Worm (Caenorhabditis elegans) whole organism, L1 larva: ENCODE measurements around the gene fbxa-112.

ENCODE experiments used
- C16A3.4 ChIP-seq: fragments of 150-350 bp; optimal IDR thresholded peaks from 2 replicates; lab custom pipeline; 2014; ENCODE audit warnings: missing biosample characterization, missing genetic modification characterization
- C34B4.2 ChIP-seq: sonication (generic microtip); optimal IDR thresholded peaks from 2 replicates; lab custom pipeline; 2017; ENCODE audit warnings: mild to moderate bottlenecking, missing genetic modification characterization, missing compliant biosample characterization
- Y116A8C.19 ChIP-seq: sonication (generic microtip); optimal IDR thresholded peaks from 2 replicates; lab custom pipeline; 2016; ENCODE audit warnings: missing compliant biosample characterization, missing genetic modification characterization, borderline replicate concordance
- aha-1 ChIP-seq: fragments of 150-350 bp; optimal IDR thresholded peaks from 2 replicates; lab custom pipeline; 2014; ENCODE audit warnings: missing biosample characterization, missing genetic modification characterization
- alr-1 ChIP-seq: fragments of 200-800 bp; sonication (Bioruptor generic); optimal IDR thresholded peaks from 2 replicates; lab custom pipeline; 2018; ENCODE audit warnings: borderline replicate concordance, mild to moderate bottlenecking, missing genetic modification characterization, missing compliant biosample characterization
- ceh-90 ChIP-seq: sonication (generic microtip); optimal IDR thresholded peaks from 2 replicates; lab custom pipeline; 2016; ENCODE audit warnings: missing genetic modification characterization, missing compliant biosample characterization
- ces-1 ChIP-seq: fragments of 150-350 bp; optimal IDR thresholded peaks from 2 replicates; lab custom pipeline; 2014; ENCODE audit warnings: missing biosample characterization, missing genetic modification reagents, missing genetic modification characterization
- dpl-1 ChIP-seq, 3 experiments: fragments of 150-350 bp in 2 of 3; sonication (generic microtip) in 1 of 3; optimal IDR thresholded peaks; 2 replicates each; lab custom pipeline; 2014 to 2017; ENCODE audit warnings: missing biosample characterization in 3 of 3, missing genetic modification characterization in 3 of 3, missing genetic modification reagents in 3 of 3
- egl-13 ChIP-seq: sonication (generic microtip); optimal IDR thresholded peaks from 2 replicates; lab custom pipeline; 2016; ENCODE audit warnings: missing genotype, missing genetic modification reagents, missing genetic modification characterization, missing compliant biosample characterization
- egl-27 ChIP-seq, 2 experiments: fragments of 150-350 bp in 1 of 2; sonication (generic microtip); optimal IDR thresholded peaks; 3 replicates each; lab custom pipeline; 2017 to 2018; ENCODE audit warnings: missing biosample characterization in 2 of 2, missing genetic modification characterization in 2 of 2, missing genetic modification reagents in 2 of 2
- elt-3 ChIP-seq, 6 experiments: fragments of 150-350 bp in 1 of 6; sonication (generic microtip); optimal IDR thresholded peaks; 2 replicates each; lab custom pipeline; 2017 to 2018; ENCODE audit warnings: missing biosample characterization in 6 of 6, missing genetic modification characterization in 6 of 6, inconsistent platforms in 1 of 6
- fkh-10 ChIP-seq: sonication (generic microtip); optimal IDR thresholded peaks from 2 replicates; lab custom pipeline; 2017; ENCODE audit warnings: missing biosample characterization, missing genetic modification reagents, missing genetic modification characterization
- fkh-4 ChIP-seq: sonication (generic microtip); optimal IDR thresholded peaks from 2 replicates; lab custom pipeline; 2016; ENCODE audit warnings: missing compliant biosample characterization, missing genetic modification characterization, borderline replicate concordance
- fos-1 ChIP-seq: fragments of 150-350 bp; optimal IDR thresholded peaks from 2 replicates; lab custom pipeline; 2014; ENCODE audit warnings: missing biosample characterization, missing genetic modification characterization
- grh-1 ChIP-seq: fragments of 200-800 bp; sonication (Bioruptor generic); IDR thresholded peaks from 2 replicates; pipeline ENCODE4 v1.3.6; 2022; ENCODE audit warnings: missing genetic modification reagents, missing genetic modification characterization, missing compliant biosample characterization
- hpl-2 ChIP-seq: fragments of 150-350 bp; optimal IDR thresholded peaks from 2 replicates; lab custom pipeline; 2014; ENCODE audit warnings: missing biosample characterization, missing genetic modification reagents, missing genetic modification characterization
- isw-1 ChIP-seq: fragments of 200-800 bp; sonication (Bioruptor generic); IDR thresholded peaks from 2 replicates; pipeline ENCODE4 v1.3.6; 2022; ENCODE audit warnings: missing genetic modification characterization, missing compliant biosample characterization
- jun-1 ChIP-seq: fragments of 150-350 bp; optimal IDR thresholded peaks from 2 replicates; lab custom pipeline; 2014; ENCODE audit warnings: missing biosample characterization, missing genetic modification reagents, missing genetic modification characterization
- lin-13 ChIP-seq: fragments of 150-350 bp; optimal IDR thresholded peaks from 2 replicates; lab custom pipeline; 2014; ENCODE audit warnings: missing biosample characterization, missing genetic modification reagents, missing genetic modification characterization
- lin-14 ChIP-seq: fragments of 200-800 bp; sonication (Bioruptor generic); optimal IDR thresholded peaks from 2 replicates; lab custom pipeline; 2018; ENCODE audit warnings: mild to moderate bottlenecking, missing genetic modification characterization, moderate library complexity, missing compliant biosample characterization
- lin-15B ChIP-seq: fragments of 150-350 bp; sonication (generic microtip); optimal IDR thresholded peaks from 3 replicates; lab custom pipeline; 2014; ENCODE audit warnings: missing biosample characterization, missing genetic modification characterization
- lin-35 ChIP-seq, 2 experiments: fragments of 150-350 bp; optimal IDR thresholded peaks; 2 replicates each; lab custom pipeline; 2014; ENCODE audit warnings: missing biosample characterization in 2 of 2, missing genetic modification characterization in 2 of 2, missing genetic modification reagents in 2 of 2
- lin-39 ChIP-seq: fragments of 150-350 bp; optimal IDR thresholded peaks from 2 replicates; lab custom pipeline; 2014; ENCODE audit warnings: missing biosample characterization, missing genetic modification reagents, missing genetic modification characterization
- lir-3 ChIP-seq: sonication (generic microtip); optimal IDR thresholded peaks from 2 replicates; lab custom pipeline; 2016; ENCODE audit warnings: mild to moderate bottlenecking, missing genetic modification characterization, moderate library complexity, missing compliant biosample characterization; ENCODE audit not compliant: poor library complexity
- mdl-1 ChIP-seq, 2 experiments: fragments of 150-350 bp; optimal IDR thresholded peaks; 2 replicates each; lab custom pipeline; 2014 to 2017; ENCODE audit warnings: missing biosample characterization in 2 of 2, missing genetic modification characterization in 2 of 2, inconsistent platforms in 1 of 2
- mep-1 ChIP-seq: fragments of 150-350 bp; optimal IDR thresholded peaks from 2 replicates; lab custom pipeline; 2014; ENCODE audit warnings: missing biosample characterization, missing genetic modification characterization
- nhr-11 ChIP-seq: fragments of 150-350 bp; optimal IDR thresholded peaks from 2 replicates; lab custom pipeline; 2014; ENCODE audit warnings: missing biosample characterization, missing genetic modification characterization
- nhr-19 ChIP-seq: fragments of 200-800 bp; sonication (Bioruptor generic); conservative IDR thresholded peaks from 2 replicates; pipeline ENCODE4 v1.3.6; 2022; ENCODE audit warnings: missing genetic modification characterization, missing compliant biosample characterization
- nhr-28 ChIP-seq: fragments of 150-350 bp; optimal IDR thresholded peaks from 2 replicates; lab custom pipeline; 2014; ENCODE audit warnings: missing biosample characterization, missing genetic modification characterization
- nhr-47 ChIP-seq: sonication (generic microtip); optimal IDR thresholded peaks from 2 replicates; lab custom pipeline; 2016; ENCODE audit warnings: mild to moderate bottlenecking, missing genetic modification characterization, moderate library complexity, missing compliant biosample characterization
- nhr-71 ChIP-seq: sonication (generic microtip); optimal IDR thresholded peaks from 2 replicates; lab custom pipeline; 2016; ENCODE audit warnings: mild to moderate bottlenecking, missing genetic modification characterization, moderate library complexity, missing compliant biosample characterization
- nhr-76 ChIP-seq: sonication (generic microtip); optimal IDR thresholded peaks from 2 replicates; lab custom pipeline; 2017; ENCODE audit warnings: missing biosample characterization, missing genetic modification characterization
- nhr-77 ChIP-seq: fragments of 150-350 bp; optimal IDR thresholded peaks from 2 replicates; lab custom pipeline; 2014; ENCODE audit warnings: missing biosample characterization, missing genetic modification characterization
- nhr-84 ChIP-seq: sonication (generic microtip); optimal IDR thresholded peaks from 2 replicates; lab custom pipeline; 2017; ENCODE audit warnings: missing biosample characterization, missing genetic modification characterization
- nhr-90 ChIP-seq: sonication (generic microtip); optimal IDR thresholded peaks from 2 replicates; lab custom pipeline; 2016; ENCODE audit warnings: mild to moderate bottlenecking, missing genetic modification characterization, missing compliant biosample characterization; ENCODE audit not compliant: poor library complexity
- pax-3 ChIP-seq: fragments of 200-800 bp; sonication (Bioruptor generic); optimal IDR thresholded peaks from 2 replicates; lab custom pipeline; 2018; ENCODE audit warnings: mild to moderate bottlenecking, missing genetic modification characterization, moderate library complexity, missing compliant biosample characterization
- rnt-1 ChIP-seq: sonication (generic microtip); optimal IDR thresholded peaks from 2 replicates; lab custom pipeline; 2016; ENCODE audit warnings: mild to moderate bottlenecking, missing genetic modification characterization, moderate library complexity, missing compliant biosample characterization
- snpc-4 ChIP-seq: fragments of 150-350 bp; optimal IDR thresholded peaks from 2 replicates; lab custom pipeline; 2014; ENCODE audit warnings: missing biosample characterization, missing genetic modification characterization
- snu-23 ChIP-seq: sonication (generic microtip); optimal IDR thresholded peaks from 2 replicates; lab custom pipeline; 2016; ENCODE audit warnings: missing genetic modification characterization, missing compliant biosample characterization
- sptf-1 ChIP-seq: fragments of 150-350 bp; optimal IDR thresholded peaks from 2 replicates; lab custom pipeline; 2014; ENCODE audit warnings: missing biosample characterization, missing genetic modification characterization
- sup-37 ChIP-seq: fragments of 200-800 bp; sonication (Bioruptor generic); optimal IDR thresholded peaks from 2 replicates; lab custom pipeline; 2018; ENCODE audit warnings: mild to moderate bottlenecking, missing genetic modification characterization, missing compliant biosample characterization
- swsn-7 ChIP-seq: sonication (generic microtip); optimal IDR thresholded peaks from 2 replicates; lab custom pipeline; 2016; ENCODE audit warnings: missing genetic modification characterization, missing compliant biosample characterization
- tbx-2 ChIP-seq: sonication (generic microtip); optimal IDR thresholded peaks from 2 replicates; lab custom pipeline; 2016; ENCODE audit warnings: missing genetic modification characterization, missing compliant biosample characterization
- tlp-1 ChIP-seq: fragments of 150-350 bp; optimal IDR thresholded peaks from 2 replicates; lab custom pipeline; 2014; ENCODE audit warnings: missing biosample characterization, missing genetic modification characterization
- unc-130 ChIP-seq: fragments of 150-350 bp; optimal IDR thresholded peaks from 2 replicates; lab custom pipeline; 2017; ENCODE audit warnings: missing biosample characterization, missing genetic modification characterization, inconsistent platforms
- unc-62 ChIP-seq: fragments of 150-350 bp; optimal IDR thresholded peaks from 2 replicates; lab custom pipeline; 2014; ENCODE audit warnings: missing biosample characterization, missing genetic modification reagents, missing genetic modification characterization
- unc-86 ChIP-seq: sonication (generic microtip); optimal IDR thresholded peaks from 2 replicates; lab custom pipeline; 2016; ENCODE audit warnings: missing genetic modification characterization, missing compliant biosample characterization
- unc-98 ChIP-seq: fragments of 200-800 bp; sonication (Bioruptor generic); IDR thresholded peaks from 2 replicates; pipeline ENCODE4 v1.3.6; 2022; ENCODE audit warnings: missing genetic modification characterization, missing compliant biosample characterization
- vab-15 ChIP-seq: sonication (generic microtip); optimal IDR thresholded peaks from 2 replicates; lab custom pipeline; 2017; ENCODE audit warnings: missing genotype, mild to moderate bottlenecking, missing genetic modification characterization, missing compliant biosample characterization
- zag-1 ChIP-seq: fragments of 150-350 bp; optimal IDR thresholded peaks from 2 replicates; lab custom pipeline; 2014; ENCODE audit warnings: missing biosample characterization, missing genetic modification characterization
- zip-4 ChIP-seq: fragments of 200-800 bp; sonication (Bioruptor generic); optimal IDR thresholded peaks from 2 replicates; lab custom pipeline; 2018; ENCODE audit warnings: mild to moderate bottlenecking, missing genetic modification characterization, moderate library complexity, missing compliant biosample characterization
- ztf-11 ChIP-seq, 2 experiments: sonication (generic microtip); optimal IDR thresholded peaks; 2 replicates each; lab custom pipeline; 2016 to 2017; ENCODE audit warnings: missing genetic modification characterization in 2 of 2, missing biosample characterization in 1 of 2, missing compliant biosample characterization in 1 of 2

The fbxa-112 gene

DNA sequence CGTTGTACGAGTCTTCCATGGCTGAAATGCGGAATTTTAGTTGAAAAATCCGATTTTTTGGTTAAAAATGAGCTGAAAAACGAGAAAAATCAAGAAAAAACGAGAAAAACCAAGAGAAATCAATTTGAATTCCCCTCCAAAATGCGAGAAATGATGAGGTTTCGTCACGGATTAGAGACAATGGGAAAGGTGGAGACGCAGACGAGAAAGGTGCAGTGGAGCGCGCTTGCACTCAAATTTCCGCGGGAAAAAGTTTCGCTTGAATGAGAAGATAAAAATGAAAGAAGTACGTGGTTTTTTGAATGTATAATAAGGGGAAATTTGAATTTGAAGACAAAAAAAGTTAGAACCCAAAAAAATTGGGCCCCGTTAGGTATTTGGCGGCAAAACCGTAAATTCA lies 17.7 kb upstream of the fbxa-112 start, which contains the start of gene efl-1 (continued):
- no peak for TF ChIP-seq hpl-2 (GFP tag; lab: Kevin White, UChicago)
- peak; percentile 97 for TF ChIP-seq nhr-47 (tag; lab: Kevin White, UChicago)
- TF ChIP-seq lin-35 (GFP tag; optimal IDR thresholded peaks at IDR 0.05; lab: Kevin White, UChicago): peak; percentile 100
- TF ChIP-seq egl-27 (tag; optimal IDR thresholded peaks at IDR 0.05; lab: Kevin White, UChicago): no peak
- no peak for TF ChIP-seq nhr-84 (tag; lab: Kevin White, UChicago)
- TF ChIP-seq mdl-1 (tag; optimal IDR thresholded peaks at IDR 0.05; lab: Kevin White, UChicago): peak in 1 of 2 experiments; percentile 78
- TF ChIP-seq rnt-1: peak; percentile 97
- TF ChIP-seq fkh-4 (tag; lab: Kevin White, UChicago): peak; percentile 68
- TF ChIP-seq alr-1: no peak
- peak; percentile 94 for TF ChIP-seq tbx-2 (tag; lab: Kevin White, UChicago)
- TF ChIP-seq unc-86 (tag; lab: Kevin White, UChicago): peak; percentile 92
- peak; percentile 90 for TF ChIP-seq isw-1 (GFP tag; lab: Robert Waterston, UW)
- TF ChIP-seq ceh-90 (tag; lab: Kevin White, UChicago): peak; percentile 58
- TF ChIP-seq lin-14: peak; percentile 95
- TF ChIP-seq Y116A8C.19 (tag; lab: Kevin White, UChicago): no peak
- no peak for TF ChIP-seq tlp-1 (tag; lab: Kevin White, UChicago)
- TF ChIP-seq nhr-90: peak; percentile 95
- peak; percentile 94 for TF ChIP-seq nhr-19 (GFP tag; lab: Robert Waterston, UW)
- peak; percentile 89 for TF ChIP-seq lin-15B (tag; lab: Kevin White, UChicago)
- TF ChIP-seq aha-1 (tag; lab: Kevin White, UChicago): peak; percentile 60
- peak; percentile 85 for TF ChIP-seq C16A3.4 (tag; lab: Kevin White, UChicago)
- TF ChIP-seq zip-4 (GFP tag; lab: Kevin White, UChicago): peak; percentile 88
- peak; percentile 87 for TF ChIP-seq pax-3 (tag; lab: Kevin White, UChicago)
- TF ChIP-seq grh-1 (GFP tag; lab: Robert Waterston, UW): peak; percentile 83
- TF ChIP-seq vab-15 (tag; lab: Kevin White, UChicago): peak; percentile 51
- peak; percentile 8 for TF ChIP-seq zag-1 (tag; lab: Kevin White, UChicago)
- no peak for TF ChIP-seq lir-3 (tag; lab: Kevin White, UChicago)
- TF ChIP-seq mep-1 (tag; lab: Kevin White, UChicago): peak; percentile 94
- TF ChIP-seq fos-1 (tag; lab: Kevin White, UChicago): peak; percentile 93
- TF ChIP-seq jun-1 (tag; lab: Kevin White, UChicago): peak; percentile 84
- TF ChIP-seq snu-23 (GFP tag; lab: Kevin White, UChicago): peak; percentile 97
- TF ChIP-seq sptf-1: no peak
- TF ChIP-seq lin-39 (tag; lab: Kevin White, UChicago): peak; percentile 82
- TF ChIP-seq lin-13 (GFP tag; lab: Kevin White, UChicago): peak; percentile 91
- TF ChIP-seq snpc-4 (tag; lab: Kevin White, UChicago): peak; percentile 95
- peak in 1 of 2 experiments; percentile 68 for TF ChIP-seq ztf-11 (tag; optimal IDR thresholded peaks at IDR 0.05; lab: Kevin White, UChicago)
- TF ChIP-seq egl-13 (tag; lab: Kevin White, UChicago): peak; percentile 90
- peak; percentile 77 for TF ChIP-seq nhr-11 (tag; lab: Kevin White, UChicago)
- TF ChIP-seq unc-98: peak; percentile 77
- TF ChIP-seq ces-1 (GFP tag; lab: Kevin White, UChicago): no peak
- peak; percentile 38 for TF ChIP-seq C34B4.2
- peak; percentile 92 for TF ChIP-seq nhr-77
- peak; percentile 49 for TF ChIP-seq unc-62 (GFP tag; lab: Kevin White, UChicago)
- no peak for TF ChIP-seq nhr-76 (tag; lab: Kevin White, UChicago)
- peak; percentile 86 for TF ChIP-seq fkh-10 (GFP tag; lab: Kevin White, UChicago)
- TF ChIP-seq nhr-71 (tag; lab: Kevin White, UChicago): peak; percentile 97
- no peak for TF ChIP-seq nhr-28 (tag; lab: Kevin White, UChicago)
- TF ChIP-seq elt-3 (tag; optimal IDR thresholded peaks at IDR 0.05; lab: Kevin White, UChicago): peak in 2 of 6 experiments; percentile 76 to 93
- TF ChIP-seq unc-130: peak; percentile 79
- peak; percentile 100 for TF ChIP-seq dpl-1 (GFP tag; optimal IDR thresholded peaks at IDR 0.05; lab: Kevin White, UChicago)
- TF ChIP-seq swsn-7 (tag; lab: Kevin White, UChicago): peak; percentile 96
- peak; percentile 81 for TF ChIP-seq sup-37 (GFP tag; lab: Kevin White, UChicago)
